Worm (Caenorhabditis elegans): ENCODE data around the gene ZK1307.9.

ZK1307.9 gene

ce11 chrII:9603419-9603818 is 45.9 kb upstream of the ZK1307.9 start (continued):
- TF ChIP-seq Y48G9A.11 (GFP tag; IDR thresholded peaks at IDR 0.05) (no peak), nhr-76 (tag; optimal IDR thresholded peaks at IDR 0.05) (peak; percentile 64), nhr-42 (GFP tag; IDR thresholded peaks at IDR 0.05) (peak; percentile 76; the same call in 1 of the 2 replicates), ceh-32 (tag; optimal IDR thresholded peaks at IDR 0.05; ENCODE audit: poor library complexity) (no peak), lim-7 (GFP tag; IDR thresholded peaks at IDR 0.05) (no peak), Y5F2A.4 (GFP tag; optimal IDR thresholded peaks at IDR 0.05) (no peak), mxl-2 (GFP tag; conservative IDR thresholded peaks at IDR 0.05) (peak; percentile 68), spr-1 (tag; optimal IDR thresholded peaks at IDR 0.05) (peak; percentile 60), nhr-77 (tag; optimal IDR thresholded peaks at IDR 0.05) (peak; percentile 94), gei-8 (GFP tag; optimal IDR thresholded peaks at IDR 0.05) (peak; percentile 91), jun-1 (tag; optimal IDR thresholded peaks at IDR 0.05) (peak; percentile 78), mxl-3 (GFP tag; optimal IDR thresholded peaks at IDR 0.05) (peak; percentile 99), lin-1 (GFP tag; IDR thresholded peaks at IDR 0.05) (peak; percentile 53; the same call in 1 of the 2 replicates), dpl-1 (GFP tag; optimal IDR thresholded peaks at IDR 0.05) (peak; percentile 70), snpc-1.2 (GFP tag; IDR thresholded peaks at IDR 0.05) (no peak), mep-1 (tag; optimal IDR thresholded peaks at IDR 0.05) (peak; percentile 96), lin-39 (tag; optimal IDR thresholded peaks at IDR 0.05) (peak; percentile 42), ces-1 (GFP tag; optimal IDR thresholded peaks at IDR 0.05) (no peak), tra-1 (GFP tag; IDR thresholded peaks at IDR 0.05) (peak; percentile 97), nhr-111 (GFP tag; optimal IDR thresholded peaks at IDR 0.05) (no peak), ZK546.5 (tag; optimal IDR thresholded peaks at IDR 0.05) (no peak), spr-3 (GFP tag; optimal IDR thresholded peaks at IDR 0.05) (no peak), skn-1 (tag; optimal IDR thresholded peaks at IDR 0.05) (no peak), pha-4 (GFP tag; IDR thresholded peaks at IDR 0.05) (peak; percentile 82), pha-4 (tag; optimal IDR thresholded peaks at IDR 0.05) (peak; percentile 87), ctbp-1 (GFP tag; IDR thresholded peaks at IDR 0.05) (peak; percentile 61; the same call in 1 of the 2 replicates), dmd-8 (GFP tag; IDR thresholded peaks at IDR 0.05) (no peak), lin-15B (tag; optimal IDR thresholded peaks at IDR 0.05) (no peak), lin-29 (GFP tag; IDR thresholded peaks at IDR 0.05) (peak; percentile 64; the same call in 1 of the 2 replicates), hif-1 (tag; optimal IDR thresholded peaks at IDR 0.05) (peak; percentile 75 to 96), dmd-6 (GFP tag; IDR thresholded peaks at IDR 0.05) (peak; percentile 100), daf-19 (GFP tag; conservative IDR thresholded peaks at IDR 0.05) (no peak), F44E2.7 (GFP tag; IDR thresholded peaks at IDR 0.05) (no peak), pqm-1 (tag; optimal IDR thresholded peaks at IDR 0.05) (peak; percentile 60), php-3 (GFP tag; IDR thresholded peaks at IDR 0.05) (peak; percentile 84), zip-11 (GFP tag; IDR thresholded peaks at IDR 0.05) (no peak), daf-8 (GFP tag; IDR thresholded peaks at IDR 0.05) (no peak), daf-16 (GFP tag; optimal IDR thresholded peaks at IDR 0.05) (peak; percentile 72 to 82), daf-16 (tag; optimal IDR thresholded peaks at IDR 0.05) (peak; percentile 98), ztf-11 (tag; optimal IDR thresholded peaks at IDR 0.05) (no peak), nhr-237 (tag; optimal IDR thresholded peaks at IDR 0.05) (no peak), ceh-44 (GFP tag; IDR thresholded peaks at IDR 0.05) (no peak), hlh-11 (tag; optimal IDR thresholded peaks at IDR 0.05) (peak; percentile 99), rbr-2 (tag; optimal IDR thresholded peaks at IDR 0.05) (peak; percentile 79), unc-62 (GFP tag; optimal IDR thresholded peaks at IDR 0.05 in 1 of 2) (peak in 1 of 2 experiments; percentile 100), unc-62 (tag; optimal IDR thresholded peaks at IDR 0.05) (no peak), ceh-62 (tag; optimal IDR thresholded peaks at IDR 0.05) (no peak), sdz-12 (GFP tag; optimal IDR thresholded peaks at IDR 0.05) (no peak), fos-1 (tag; optimal IDR thresholded peaks at IDR 0.05) (peak; percentile 75), ZK337.2 (GFP tag; IDR thresholded peaks at IDR 0.05) (no peak), arid-1 (GFP tag; conservative IDR thresholded peaks at IDR 0.05) (peak; percentile 69; the same call in 1 of the 2 replicates), dmd-9 (GFP tag; IDR thresholded peaks at IDR 0.05) (no peak), mdl-1 (tag; optimal IDR thresholded peaks at IDR 0.05) (peak; percentile 99 to 100)
